Worm (Caenorhabditis elegans) whole organism, early embryonic: ENCODE results near the gene F53A9.7.

Source experiments
- B0310.2 ChIP-seq: sonication (generic microtip); optimal IDR thresholded peaks from 2 replicates; lab custom pipeline; 2016; ENCODE audit warnings: mild to moderate bottlenecking, missing genetic modification characterization, missing compliant biosample characterization
- F13C5.2 ChIP-seq: sonication (generic microtip); optimal IDR thresholded peaks from 2 replicates; lab custom pipeline; 2017; ENCODE audit warnings: mild to moderate bottlenecking, missing genetic modification characterization, inconsistent platforms, missing compliant biosample characterization
- aly-1 ChIP-seq: sonication (generic microtip); optimal IDR thresholded peaks from 2 replicates; lab custom pipeline; 2016; ENCODE audit warnings: missing genetic modification characterization, missing compliant biosample characterization
- ama-1 ChIP-seq: fragments of 150-350 bp; optimal IDR thresholded peaks from 2 replicates; lab custom pipeline; 2014
- ceh-13 ChIP-seq: fragments of 200-800 bp; sonication (Bioruptor generic); optimal IDR thresholded peaks from 2 replicates; lab custom pipeline; 2018; ENCODE audit warnings: mild to moderate bottlenecking, missing genetic modification characterization, missing compliant biosample characterization
- ceh-36 ChIP-seq: sonication (generic microtip); optimal IDR thresholded peaks from 2 replicates; lab custom pipeline; 2016; ENCODE audit warnings: missing genetic modification characterization, inconsistent platforms, missing compliant biosample characterization
- ets-7 ChIP-seq: sonication (generic microtip); optimal IDR thresholded peaks from 2 replicates; lab custom pipeline; 2016; ENCODE audit warnings: missing genotype, missing genetic modification characterization, missing compliant biosample characterization
- flt-1 ChIP-seq: fragments of 200-800 bp; sonication (Bioruptor generic); IDR thresholded peaks from 2 replicates; pipeline ENCODE4 v1.3.6; 2022; ENCODE audit warnings: missing genetic modification characterization, missing compliant biosample characterization
- hmbx-1 ChIP-seq: sonication (generic microtip); optimal IDR thresholded peaks from 2 replicates; lab custom pipeline; 2016; ENCODE audit warnings: mild to moderate bottlenecking, missing genetic modification characterization, missing compliant biosample characterization
- hmg-4 ChIP-seq: fragments of 200-800 bp; sonication (Bioruptor generic); optimal IDR thresholded peaks from 2 replicates; lab custom pipeline; 2018; ENCODE audit warnings: mild to moderate bottlenecking, missing genetic modification characterization, missing compliant biosample characterization
- hnd-1 ChIP-seq: sonication (generic microtip); optimal IDR thresholded peaks from 2 replicates; lab custom pipeline; 2016; ENCODE audit warnings: missing genetic modification characterization, missing compliant biosample characterization
- pes-1 ChIP-seq: fragments of 200-800 bp; sonication (Bioruptor generic); IDR thresholded peaks from 2 replicates; pipeline ENCODE4 v1.3.6; 2022; ENCODE audit warnings: missing genetic modification reagents, missing genetic modification characterization, missing compliant biosample characterization
- scrt-1 ChIP-seq: fragments of 200-800 bp; sonication (Bioruptor generic); IDR thresholded peaks from 2 replicates; pipeline ENCODE4 v1.3.6; 2022; ENCODE audit warnings: missing genetic modification characterization, missing compliant biosample characterization
- sea-1 ChIP-seq: fragments of 200-800 bp; sonication (Bioruptor generic); conservative IDR thresholded peaks from 2 replicates; pipeline ENCODE4 v1.3.6; 2022; ENCODE audit warnings: missing genetic modification characterization, missing compliant biosample characterization
- tbx-11 ChIP-seq: fragments of 200-800 bp; sonication (Bioruptor generic); IDR thresholded peaks from 2 replicates; pipeline ENCODE4 v1.3.6; 2022; ENCODE audit warnings: missing genetic modification characterization, missing compliant biosample characterization
- tbx-37 ChIP-seq: fragments of 200-800 bp; sonication (Bioruptor generic); conservative IDR thresholded peaks from 2 replicates; pipeline ENCODE4 v1.3.6; 2022; ENCODE audit warnings: missing genetic modification reagents, missing genetic modification characterization, missing compliant biosample characterization
- tra-4 ChIP-seq: sonication (generic microtip); optimal IDR thresholded peaks from 2 replicates; lab custom pipeline; 2017; ENCODE audit warnings: missing genetic modification characterization, missing compliant biosample characterization

Gene F53A9.7

DNA sequence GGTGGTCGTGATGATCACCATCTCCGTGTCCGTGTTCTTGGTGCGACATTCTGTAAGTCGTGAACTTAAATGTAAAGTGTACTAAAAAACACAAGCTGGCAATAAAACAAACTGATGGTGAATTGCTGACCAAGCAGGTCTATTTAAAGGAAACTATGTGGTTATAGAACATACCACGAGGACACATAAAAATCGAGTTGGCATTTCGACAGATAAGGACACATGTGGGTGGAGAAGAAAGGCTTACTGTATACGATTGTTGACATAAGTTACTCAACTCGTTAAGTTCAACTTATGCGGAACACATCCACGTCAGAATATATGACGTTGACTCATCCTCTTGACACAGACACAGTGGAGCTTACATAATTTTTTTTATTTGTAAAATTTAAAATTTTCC, 2.1 kb upstream of the F53A9.7 start, which contains the start of gene F53A9.8:
F53A9.8 (minus strand) TSS at position 49 of the 400 bp plus-strand sequence.
- TF ChIP-seq flt-1 (GFP tag; lab: Robert Waterston, UW) (no peak), ceh-13 (no peak), tbx-11 (GFP tag; lab: Robert Waterston, UW) (no peak), F13C5.2 (tag; lab: Kevin White, UChicago) (no peak), ets-7 (no peak), ama-1 (lab: Kevin White, UChicago) (no peak), hmbx-1 (tag; lab: Kevin White, UChicago) (no peak), tbx-37 (GFP tag; lab: Robert Waterston, UW) (no peak)

DNA sequence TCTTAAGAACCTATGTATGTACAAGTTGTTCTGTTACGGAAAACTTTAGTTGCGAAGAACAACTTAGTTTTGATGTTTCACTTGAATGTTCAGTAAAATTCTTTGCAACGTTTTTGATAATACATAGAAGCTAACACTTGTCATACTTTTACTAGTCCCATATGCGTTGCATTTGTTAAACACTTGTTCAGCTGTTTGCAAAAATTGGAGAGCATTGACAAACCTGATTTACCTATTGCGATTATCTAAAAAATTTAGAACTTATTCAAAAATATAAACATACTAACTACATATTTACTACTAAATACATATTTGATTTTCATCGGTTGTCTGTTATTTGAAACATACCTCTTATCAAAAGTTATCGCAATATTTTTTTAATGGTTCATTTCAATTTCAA, 1.4 kb upstream of the F53A9.7 start:
- TF ChIP-seq hmbx-1 (tag; lab: Kevin White, UChicago) (no peak), ets-7 (no peak), flt-1 (GFP tag; lab: Robert Waterston, UW) (no peak), hnd-1 (tag; lab: Kevin White, UChicago) (no peak), tbx-11 (GFP tag; lab: Robert Waterston, UW) (no peak), scrt-1 (GFP tag; lab: Robert Waterston, UW) (no peak), B0310.2 (tag; lab: Kevin White, UChicago) (no peak), sea-1 (GFP tag; lab: Robert Waterston, UW) (no peak), aly-1 (tag; lab: Kevin White, UChicago) (no peak), pes-1 (no peak), ama-1 (lab: Kevin White, UChicago) (no peak)

DNA sequence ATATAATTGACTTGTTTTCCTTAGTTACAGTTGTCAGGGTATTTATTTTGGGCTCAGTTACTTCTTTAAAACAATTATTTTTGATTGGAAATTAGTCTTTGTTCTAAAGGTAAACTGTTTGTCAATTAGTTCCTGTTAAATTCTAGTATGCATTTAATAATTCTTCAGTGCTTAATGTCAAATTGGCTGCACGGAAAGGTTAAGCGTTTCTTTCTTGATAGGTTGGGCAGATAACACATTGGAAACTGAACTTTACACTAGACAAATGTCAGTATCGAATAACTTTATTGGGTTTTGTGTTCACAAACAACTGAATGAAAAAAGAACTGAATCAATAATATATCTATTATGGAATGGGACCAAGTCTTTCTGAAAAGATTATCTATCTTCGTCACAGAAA, 1.9 kb downstream of the F53A9.7 start:
- no peak for TF ChIP-seq scrt-1 (GFP tag; lab: Robert Waterston, UW)
- TF ChIP-seq hmbx-1 (tag; lab: Kevin White, UChicago): no peak
- TF ChIP-seq hnd-1 (tag; lab: Kevin White, UChicago): no peak

DNA sequence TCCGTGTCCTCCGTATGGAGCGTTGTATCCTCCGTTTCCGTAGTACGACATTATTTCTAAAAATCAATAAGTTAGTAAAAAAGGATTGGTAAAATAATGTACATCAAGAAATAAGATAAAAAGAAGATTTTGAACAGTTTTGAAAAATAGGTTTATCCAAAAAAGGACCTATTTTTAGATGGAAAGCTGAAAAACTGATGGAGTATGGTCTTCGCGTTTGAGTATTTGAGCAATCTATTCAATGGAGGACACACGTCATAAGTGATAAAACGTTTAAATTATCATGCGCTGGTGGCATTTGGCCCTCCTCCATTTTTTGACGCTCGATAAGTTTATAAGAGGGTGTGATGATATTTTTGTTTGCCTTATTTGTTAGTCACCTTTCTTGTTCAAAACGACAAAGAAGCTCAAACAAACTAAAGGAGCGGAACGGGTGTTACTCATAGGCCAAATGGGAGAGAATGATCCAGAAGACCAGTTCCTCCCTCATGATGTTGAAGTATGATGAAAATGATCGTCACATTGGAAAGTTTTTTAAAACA, 2.9 kb downstream of the F53A9.7 start, which contains the start of gene F53A9.6:
F53A9.6 (minus strand) TSS at position 51 of the 542 bp plus-strand sequence.
- TF ChIP-seq tbx-37 (GFP tag; lab: Robert Waterston, UW) (no peak), hnd-1 (tag; lab: Kevin White, UChicago) (no peak), ets-7 (no peak), ama-1 (lab: Kevin White, UChicago) (no peak), F13C5.2 (tag; lab: Kevin White, UChicago) (no peak), scrt-1 (GFP tag; lab: Robert Waterston, UW) (no peak), hmbx-1 (tag; lab: Kevin White, UChicago) (no peak), sea-1 (GFP tag; lab: Robert Waterston, UW) (no peak), flt-1 (GFP tag; lab: Robert Waterston, UW) (no peak), hmg-4 (GFP tag; lab: Kevin White, UChicago) (no peak), pes-1 (no peak), tra-4 (tag; lab: Kevin White, UChicago) (no peak), aly-1 (tag; lab: Kevin White, UChicago) (no peak), B0310.2 (tag; lab: Kevin White, UChicago) (no peak), tbx-11 (GFP tag; lab: Robert Waterston, UW) (no peak), ceh-13 (no peak)

DNA sequence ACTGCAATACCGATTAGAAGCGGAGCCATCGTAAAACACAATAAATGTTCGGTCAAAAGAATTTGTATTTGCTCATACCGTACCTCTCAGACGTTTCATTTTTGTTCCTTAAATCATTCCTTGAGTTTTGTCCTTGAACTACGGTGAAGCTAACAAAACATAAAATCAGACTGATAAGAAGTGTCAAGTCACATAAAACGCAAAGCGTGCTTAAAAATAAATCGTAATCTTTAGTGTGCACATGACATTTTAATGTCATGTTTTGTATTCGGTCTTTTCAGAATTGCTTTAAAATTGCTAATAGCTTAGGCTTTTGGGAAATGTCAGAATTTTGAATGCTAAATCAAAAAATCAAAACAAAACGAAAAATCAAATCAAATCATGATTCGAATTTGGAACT, 4.1 kb downstream of the F53A9.7 start:
- no peak for TF ChIP-seq sea-1 (GFP tag; lab: Robert Waterston, UW)
- TF ChIP-seq ceh-13: no peak

DNA sequence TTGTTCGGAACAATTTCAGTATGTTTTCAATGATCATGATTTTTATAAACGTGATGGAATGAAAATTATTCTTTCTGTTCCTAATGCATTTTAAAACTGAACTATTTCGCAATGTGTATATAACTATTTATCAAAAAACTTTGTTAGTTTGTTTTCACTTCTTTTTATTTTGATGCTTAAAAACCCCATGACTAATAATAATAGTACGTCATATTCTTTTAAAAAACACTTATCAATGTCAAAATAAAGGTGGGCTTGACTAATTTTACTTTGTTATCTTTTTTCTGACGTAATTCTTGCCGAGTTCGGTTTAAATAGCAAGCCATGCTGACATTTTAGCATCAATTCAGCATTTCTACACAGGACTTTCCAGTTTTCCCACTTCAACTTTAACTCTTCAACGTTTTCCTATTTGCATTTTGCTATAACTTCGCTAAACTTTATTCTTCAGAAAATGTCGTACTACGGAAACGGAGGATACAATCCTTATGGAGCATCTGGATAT, 5.5 kb downstream of the F53A9.7 start, which contains the start of gene F53A9.1:
F53A9.1 (plus strand) TSS at position 455 of the 505 bp plus-strand sequence.
- TF ChIP-seq tbx-11 (GFP tag; lab: Robert Waterston, UW): no peak
- TF ChIP-seq F13C5.2 (tag; lab: Kevin White, UChicago): no peak
- no peak for TF ChIP-seq ets-7
- no peak for TF ChIP-seq sea-1 (GFP tag; lab: Robert Waterston, UW)
- no peak for TF ChIP-seq hmbx-1 (tag; lab: Kevin White, UChicago)
- TF ChIP-seq ceh-13: no peak
- no peak for TF ChIP-seq ama-1 (lab: Kevin White, UChicago)

DNA sequence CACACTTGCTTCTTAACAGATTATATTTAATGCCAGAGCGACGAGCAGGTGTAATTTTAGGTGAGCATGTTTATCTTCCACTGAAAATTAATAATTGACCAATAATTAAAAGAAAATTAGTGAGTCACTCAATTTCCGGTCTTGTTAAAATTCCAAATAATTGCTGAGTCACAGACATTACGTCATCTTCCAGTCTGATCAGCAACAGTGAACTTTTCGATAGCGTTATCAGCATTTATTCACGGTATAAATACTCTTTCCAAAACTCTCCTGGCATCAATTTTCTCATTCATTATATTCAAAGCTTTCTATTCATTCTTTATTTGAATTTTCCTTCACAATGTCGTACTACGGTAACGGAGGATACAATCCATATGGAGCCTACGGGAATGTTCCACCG, 7.3 kb downstream of the F53A9.7 start, which contains the start of gene kreg-1:
kreg-1 (plus strand) TSS at position 341 of the 400 bp plus-strand sequence.
- TF ChIP-seq hnd-1 (tag; lab: Kevin White, UChicago) (no peak), ceh-36 (tag; lab: Kevin White, UChicago) (no peak), hmg-4 (GFP tag; lab: Kevin White, UChicago) (no peak), ets-7 (no peak), tbx-11 (GFP tag; lab: Robert Waterston, UW) (no peak), tbx-37 (GFP tag; lab: Robert Waterston, UW) (no peak), B0310.2 (tag; lab: Kevin White, UChicago) (no peak), sea-1 (GFP tag; lab: Robert Waterston, UW) (no peak), flt-1 (GFP tag; lab: Robert Waterston, UW) (no peak)

DNA sequence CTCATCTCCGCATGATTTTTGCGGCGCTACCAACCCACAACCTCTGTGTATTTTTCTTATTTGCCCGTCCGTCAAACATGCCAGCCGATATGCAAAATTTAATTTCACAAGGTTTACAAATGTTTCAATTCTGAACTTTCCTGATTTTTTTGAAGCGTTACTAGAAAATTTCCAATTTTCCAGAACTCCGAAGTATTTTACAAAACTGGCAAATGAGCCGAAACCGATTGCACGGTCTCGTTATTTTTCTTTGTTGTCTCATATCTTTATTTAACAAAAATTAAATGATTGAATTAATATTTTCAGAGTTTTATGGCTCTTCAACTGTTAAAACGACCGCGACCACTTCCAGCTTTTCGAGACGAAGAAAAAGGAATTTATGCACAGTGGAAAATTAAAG, 8.7 kb downstream of the F53A9.7 start, which contains the start of gene F53A9.3:
F53A9.3 (plus strand) TSS at position 301 of the 400 bp plus-strand sequence.
- no peak for TF ChIP-seq tbx-37 (GFP tag; lab: Robert Waterston, UW)
- no peak for TF ChIP-seq ama-1 (lab: Kevin White, UChicago)
- no peak for TF ChIP-seq scrt-1 (GFP tag; lab: Robert Waterston, UW)
- TF ChIP-seq F13C5.2 (tag; lab: Kevin White, UChicago): no peak
- no peak for TF ChIP-seq B0310.2 (tag; lab: Kevin White, UChicago)
- no peak for TF ChIP-seq sea-1 (GFP tag; lab: Robert Waterston, UW)
- no peak for TF ChIP-seq pes-1
- no peak for TF ChIP-seq tbx-11 (GFP tag; lab: Robert Waterston, UW)
- TF ChIP-seq hnd-1 (tag; lab: Kevin White, UChicago): no peak
- no peak for TF ChIP-seq flt-1 (GFP tag; lab: Robert Waterston, UW)
- TF ChIP-seq ets-7: no peak
- TF ChIP-seq tra-4 (tag; lab: Kevin White, UChicago): no peak
- TF ChIP-seq hmg-4 (GFP tag; lab: Kevin White, UChicago): no peak
- TF ChIP-seq hmbx-1 (tag; lab: Kevin White, UChicago): no peak
